Fruit fly (Drosophila melanogaster): ENCODE results near the gene CG11756.

DNA sequence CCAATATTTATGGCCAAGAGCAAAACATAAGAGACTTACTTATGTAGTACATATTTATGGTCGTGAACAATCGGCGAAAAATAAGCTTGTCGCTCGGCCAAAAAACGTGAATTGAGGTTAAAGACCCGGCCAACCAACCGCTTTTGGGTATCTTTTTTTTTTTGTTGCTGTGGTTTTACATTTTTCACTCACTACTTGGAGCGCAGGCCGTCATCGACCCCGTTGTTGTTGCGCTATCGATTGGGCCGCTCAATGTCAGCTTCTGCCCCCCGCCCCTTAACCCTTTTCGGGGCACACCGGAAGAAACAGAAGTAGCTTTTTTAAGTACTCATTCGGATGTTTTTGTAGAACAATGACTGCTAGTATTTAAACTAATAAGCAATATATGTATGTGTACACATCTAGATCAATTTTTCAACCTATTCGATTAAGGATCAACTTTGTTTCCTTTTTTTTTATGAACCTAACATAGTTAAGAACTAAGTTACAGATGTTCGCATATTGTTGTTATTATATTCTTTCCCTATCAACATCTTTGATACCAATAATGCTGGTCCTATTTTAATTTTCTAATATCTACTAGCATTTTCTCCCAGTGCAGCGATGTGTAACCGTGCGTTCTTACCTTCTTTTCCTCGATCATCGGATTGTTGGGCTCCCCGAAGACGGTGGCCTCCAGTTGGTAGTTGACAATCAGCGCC is 9.7 kb upstream of the CG11756 start:
- TF ChIP-seq CG4496 (GFP tag; IDR thresholded peaks at IDR 0.05): no peak
- TF ChIP-seq D1 (tag; optimal IDR thresholded peaks at IDR 0.05): no peak
- TF ChIP-seq CG12605 (GFP tag; IDR thresholded peaks at IDR 0.05): no peak
- TF ChIP-seq gl (tag; optimal IDR thresholded peaks at IDR 0.05): no peak
- no peak for TF ChIP-seq CG13204 (GFP tag; optimal IDR thresholded peaks at IDR 0.05)
- TF ChIP-seq fd96Ca (GFP tag; IDR thresholded peaks at IDR 0.05): no peak

All from whole organism, pupa.